Fruit fly (Drosophila melanogaster) whole organism, embryonic: Measurements from ENCODE around the gene CG31997.

Experiments used
- B-H2 ChIP-seq: fragments of 200-800 bp; sonication (Bioruptor generic); optimal IDR thresholded peaks from 2 replicates; lab custom pipeline; 2018; ENCODE audit warnings: missing biosample characterization, mild to moderate bottlenecking, missing genetic modification characterization
- CG10431 ChIP-seq: fragments of 200-800 bp; sonication (Bioruptor generic); optimal IDR thresholded peaks from 3 replicates; lab custom pipeline; 2018; ENCODE audit warnings: missing biosample characterization, mild to moderate bottlenecking, missing genetic modification characterization
- CG13296 ChIP-seq: fragments of 200-800 bp; sonication (Bioruptor generic); optimal IDR thresholded peaks from 3 replicates; lab custom pipeline; 2018; ENCODE audit warnings: missing biosample characterization, mild to moderate bottlenecking, missing genetic modification characterization
- CG13894 ChIP-seq: fragments of 200-800 bp; sonication (Bioruptor generic); optimal IDR thresholded peaks from 3 replicates; lab custom pipeline; 2018; ENCODE audit warnings: missing biosample characterization, mild to moderate bottlenecking, missing genetic modification characterization, moderate library complexity
- CG14050 ChIP-seq: fragments of 200-800 bp; sonication (Bioruptor generic); IDR thresholded peaks from 3 replicates; pipeline ENCODE4 v1.3.6; 2022; ENCODE audit warnings: missing biosample characterization, missing genetic modification characterization
- CG14860 ChIP-seq: fragments of 200-800 bp; sonication (Bioruptor generic); IDR thresholded peaks from 3 replicates; pipeline ENCODE4 v1.3.6; 2022; ENCODE audit warnings: missing biosample characterization, missing genetic modification characterization; ENCODE audit not compliant: partially characterized antibody
- CG1603 ChIP-seq: fragments of 200-800 bp; sonication (Bioruptor generic); optimal IDR thresholded peaks from 2 replicates; lab custom pipeline; 2019; ENCODE audit warnings: missing biosample characterization, mild to moderate bottlenecking, missing genetic modification characterization, moderate library complexity
- CG17568 ChIP-seq: fragments of 200-800 bp; sonication (Bioruptor generic); optimal IDR thresholded peaks from 2 replicates; lab custom pipeline; 2018; ENCODE audit warnings: missing biosample characterization, mild to moderate bottlenecking, missing genetic modification characterization, moderate library complexity
- CG17802 ChIP-seq: fragments of 200-800 bp; sonication (Bioruptor generic); optimal IDR thresholded peaks from 2 replicates; lab custom pipeline; 2018; ENCODE audit warnings: missing biosample characterization, mild to moderate bottlenecking, missing genetic modification characterization, moderate library complexity
- CG2199 ChIP-seq: fragments of 200-800 bp; sonication (Bioruptor generic); IDR thresholded peaks from 3 replicates; pipeline ENCODE4 v1.3.6; 2022; ENCODE audit warnings: missing biosample characterization, missing genetic modification characterization
- CG3407 ChIP-seq: fragments of 200-800 bp; sonication (Bioruptor generic); optimal IDR thresholded peaks from 2 replicates; lab custom pipeline; 2018; ENCODE audit warnings: missing biosample characterization, mild to moderate bottlenecking, missing genetic modification characterization
- CG34376 ChIP-seq: fragments of 200-800 bp; sonication (Bioruptor generic); optimal IDR thresholded peaks from 2 replicates; lab custom pipeline; 2018; ENCODE audit warnings: missing biosample characterization, mild to moderate bottlenecking, missing genetic modification characterization
- CG4328 ChIP-seq: fragments of 200-800 bp; sonication (Bioruptor generic); optimal IDR thresholded peaks from 3 replicates; lab custom pipeline; 2017; ENCODE audit warnings: missing biosample characterization, missing genetic modification reagents, missing genetic modification characterization
- CG4404 ChIP-seq: fragments of 200-800 bp; sonication (Bioruptor generic); IDR thresholded peaks from 2 replicates; pipeline ENCODE4 v1.3.6; 2022; ENCODE audit warnings: missing biosample characterization, missing genetic modification characterization
- CG7786 ChIP-seq: fragments of 200-800 bp; sonication (Bioruptor generic); optimal IDR thresholded peaks from 2 replicates; lab custom pipeline; 2016; ENCODE audit warnings: missing biosample characterization, missing genetic modification characterization
- CG7963 ChIP-seq: fragments of 200-800 bp; sonication (Bioruptor generic); IDR thresholded peaks from 3 replicates; pipeline ENCODE4 v1.3.6; 2022; ENCODE audit warnings: missing biosample characterization, missing genetic modification characterization; ENCODE audit not compliant: partially characterized antibody
- CG8290 ChIP-seq, 3 experiments: fragments of 200-800 bp; sonication (Bioruptor generic); optimal IDR thresholded peaks; 2 replicates each; lab custom pipeline; 2016 to 2019; ENCODE audit warnings: missing biosample characterization in 3 of 3, missing genetic modification characterization in 3 of 3, mild to moderate bottlenecking in 2 of 3, moderate library complexity in 1 of 3
- CG9215 ChIP-seq: fragments of 200-800 bp; sonication (Bioruptor generic); IDR thresholded peaks from 2 replicates; pipeline ENCODE4 v1.3.6; 2022; ENCODE audit warnings: missing biosample characterization, missing genetic modification characterization
- CG9817 ChIP-seq: fragments of 200-800 bp; sonication (Bioruptor generic); optimal IDR thresholded peaks from 2 replicates; lab custom pipeline; 2018; ENCODE audit warnings: missing biosample characterization, mild to moderate bottlenecking, missing genetic modification characterization, moderate library complexity
- Fer1 ChIP-seq: fragments of 200-800 bp; sonication (Bioruptor generic); optimal IDR thresholded peaks from 2 replicates; lab custom pipeline; 2017; ENCODE audit warnings: missing biosample characterization, mild to moderate bottlenecking, missing genetic modification characterization
- H2.0 ChIP-seq: fragments of 200-800 bp; sonication (Bioruptor generic); IDR thresholded peaks from 2 replicates; pipeline ENCODE4 v1.3.6; 2022; ENCODE audit warnings: missing biosample characterization, missing genetic modification characterization
- Pdp1 ChIP-seq, 2 experiments: fragments of 200-800 bp; sonication (Bioruptor generic); optimal IDR thresholded peaks; 3 replicates each; lab custom pipeline; 2016; ENCODE audit warnings: missing biosample characterization in 2 of 2, missing genetic modification characterization in 2 of 2, mild to moderate bottlenecking in 1 of 2, moderate library complexity in 1 of 2
- Side ChIP-seq: fragments of 200-800 bp; sonication (Bioruptor generic); optimal IDR thresholded peaks from 2 replicates; lab custom pipeline; 2016; ENCODE audit warnings: missing biosample characterization, missing genetic modification characterization
- Sox100B ChIP-seq: fragments of 200-800 bp; sonication (Bioruptor generic); optimal IDR thresholded peaks from 3 replicates; lab custom pipeline; 2018; ENCODE audit warnings: missing biosample characterization, mild to moderate bottlenecking, missing genetic modification characterization
- ato ChIP-seq: fragments of 200-800 bp; sonication (Bioruptor generic); IDR thresholded peaks from 2 replicates; pipeline ENCODE4 v1.3.6; 2022; ENCODE audit warnings: missing biosample characterization, missing genetic modification characterization; ENCODE audit not compliant: partially characterized antibody
- bcd ChIP-seq: fragments of 200-800 bp; sonication (Bioruptor generic); optimal IDR thresholded peaks from 2 replicates; lab custom pipeline; 2017; ENCODE audit warnings: missing biosample characterization, mild to moderate bottlenecking, missing genetic modification characterization
- eve ChIP-seq, 2 experiments: fragments of >200 bp; optimal IDR thresholded peaks; 2 replicates each; lab custom pipeline; 2017; ENCODE audit warnings: missing biosample characterization in 2 of 2, missing genetic modification characterization in 2 of 2
- gce ChIP-seq: fragments of 200-800 bp; sonication (Bioruptor generic); IDR thresholded peaks from 3 replicates; pipeline ENCODE4 v1.3.6; 2022; ENCODE audit warnings: missing biosample characterization, missing genetic modification characterization
- gsb ChIP-seq: fragments of 200-800 bp; sonication (Bioruptor generic); IDR thresholded peaks from 2 replicates; pipeline ENCODE4 v1.3.6; 2022; ENCODE audit warnings: missing biosample characterization, missing genetic modification characterization
- gt ChIP-seq: fragments of 200-800 bp; sonication (Bioruptor generic); IDR thresholded peaks from 2 replicates; pipeline ENCODE4 v1.3.6; 2022; ENCODE audit warnings: missing biosample characterization, missing genetic modification characterization
- odd ChIP-seq: fragments of 200-800 bp; sonication (Bioruptor generic); optimal IDR thresholded peaks from 2 replicates; lab custom pipeline; 2017; ENCODE audit warnings: missing biosample characterization, mild to moderate bottlenecking, missing genetic modification characterization
- otp ChIP-seq: fragments of 200-800 bp; sonication (Bioruptor generic); IDR thresholded peaks from 3 replicates; pipeline ENCODE4, ENCODE4 v1.3.6; 2022; ENCODE audit warnings: missing biosample characterization, missing genetic modification characterization
- pfk ChIP-seq: fragments of 200-800 bp; sonication (Bioruptor generic); optimal IDR thresholded peaks from 2 replicates; lab custom pipeline; 2018; ENCODE audit warnings: missing biosample characterization, mild to moderate bottlenecking, missing genetic modification characterization, moderate library complexity
- schlank ChIP-seq: fragments of 200-800 bp; sonication (Bioruptor generic); optimal IDR thresholded peaks from 2 replicates; lab custom pipeline; 2018; ENCODE audit warnings: missing biosample characterization, mild to moderate bottlenecking, missing genetic modification characterization
- sd ChIP-seq: fragments of 200-800 bp; sonication (Bioruptor generic); optimal IDR thresholded peaks from 3 replicates; lab custom pipeline; 2018; ENCODE audit warnings: missing biosample characterization, mild to moderate bottlenecking, missing genetic modification characterization, moderate library complexity
- sens ChIP-seq: fragments of 200-800 bp; sonication (Bioruptor generic); peaks from one replicate; lab custom pipeline; 2016; ENCODE audit warnings: missing biosample characterization, missing genetic modification characterization
- sim ChIP-seq: fragments of 200-800 bp; sonication (Bioruptor generic); IDR thresholded peaks from 2 replicates; pipeline ENCODE4 v1.3.6; 2022; ENCODE audit warnings: missing biosample characterization, missing genetic modification characterization
- sr ChIP-seq: fragments of 200-800 bp; sonication (Bioruptor generic); IDR thresholded peaks from 3 replicates; pipeline ENCODE4 v1.3.6; 2022; ENCODE audit warnings: missing biosample characterization, missing genetic modification characterization
- tin ChIP-seq: fragments of 200-800 bp; sonication (Bioruptor generic); optimal IDR thresholded peaks from 3 replicates; lab custom pipeline; 2016; ENCODE audit warnings: missing biosample characterization, missing genetic modification characterization
- wek ChIP-seq: fragments of 200-800 bp; sonication (Bioruptor generic); optimal IDR thresholded peaks from 3 replicates; lab custom pipeline; 2018; ENCODE audit warnings: missing biosample characterization, mild to moderate bottlenecking, missing genetic modification characterization, moderate library complexity

Gene CG31997

DNA sequence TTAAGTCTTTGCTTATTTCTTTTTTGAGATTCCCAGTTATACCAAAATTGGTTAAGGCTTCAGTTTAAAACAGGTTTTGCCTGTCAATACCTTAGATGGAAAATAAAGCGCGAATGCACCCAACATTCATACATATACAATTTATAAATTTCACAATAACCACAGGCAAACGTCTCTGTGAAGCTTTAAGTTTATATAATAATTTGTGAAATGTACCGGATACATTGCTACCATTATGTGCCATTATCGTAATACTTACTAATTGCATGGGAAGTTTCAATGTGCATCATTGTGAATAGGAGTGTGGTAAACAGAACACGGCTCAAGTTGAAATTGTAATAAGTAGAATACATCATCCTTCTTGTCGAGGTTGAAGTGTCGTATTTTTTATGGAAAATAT, 18.7 kb upstream of the CG31997 start:
- TF ChIP-seq sr (GFP tag; lab: Robert Waterston, UW) (no peak), CG17802 (peak; percentile 79), CG7786 (GFP tag; lab: Kevin White, UChicago) (no peak), bcd (GFP tag; lab: Kevin White, UChicago) (no peak), CG2199 (peak; percentile 79; the same call in 2 of the 3 replicates), ato (no peak), tin (GFP tag; lab: Kevin White, UChicago) (no peak), CG10431 (GFP tag; lab: Kevin White, UChicago) (no peak), sd (no peak), Fer1 (GFP tag; lab: Kevin White, UChicago) (no peak), sim (GFP tag; lab: Robert Waterston, UW) (no peak), schlank (tag; lab: Kevin White, UChicago) (no peak), CG4404 (GFP tag; lab: Robert Waterston, UW) (no peak), gt (no peak), otp (GFP tag; lab: Robert Waterston, UW) (no peak), CG9215 (GFP tag; lab: Robert Waterston, UW) (no peak), Pdp1 (GFP tag; optimal IDR thresholded peaks at IDR 0.05; lab: Kevin White, UChicago) (peak in 1 of 2 experiments; percentile 45), CG9817 (tag; lab: Kevin White, UChicago) (no peak), sens (peak; percentile 65)

dm6 chr4:167515-167914, 11.7 kb upstream of the CG31997 start:
- TF ChIP-seq CG4328 (GFP tag; lab: Kevin White, UChicago) (peak; percentile 26), Side (peak; percentile 17), eve (GFP tag; optimal IDR thresholded peaks at IDR 0.05; lab: Kevin White, UChicago) (peak in 1 of 2 experiments; percentile 70), CG13894 (tag; lab: Kevin White, UChicago) (peak; percentile 54), CG3407 (GFP tag; lab: Kevin White, UChicago) (peak; percentile 13), wek (GFP tag; lab: Kevin White, UChicago) (peak; percentile 49), B-H2 (GFP tag; lab: Kevin White, UChicago) (peak; percentile 3), CG34376 (GFP tag; lab: Kevin White, UChicago) (peak; percentile 28), gsb (no peak), CG8290 (GFP tag; optimal IDR thresholded peaks at IDR 0.05; lab: Kevin White, UChicago) (no peak), CG8290 (tag; optimal IDR thresholded peaks at IDR 0.05; lab: Kevin White, UChicago) (peak; percentile 23 to 41), CG14050 (GFP tag; lab: Robert Waterston, UW) (no peak), CG13296 (GFP tag; lab: Kevin White, UChicago) (peak; percentile 25), CG1603 (tag; lab: Kevin White, UChicago) (peak; percentile 27), pfk (GFP tag; lab: Kevin White, UChicago) (peak; percentile 25), CG17568 (GFP tag; lab: Kevin White, UChicago) (peak; percentile 14), schlank (tag; lab: Kevin White, UChicago) (peak; percentile 14), Sox100B (peak; percentile 26), odd (GFP tag; lab: Kevin White, UChicago) (peak; percentile 30), CG7963 (GFP tag; lab: Robert Waterston, UW) (no peak), gce (no peak)

dm6 chr4:165159-165558, 9.3 kb upstream of the CG31997 start:
- TF ChIP-seq H2.0 (GFP tag; lab: Robert Waterston, UW) (no peak), CG14860 (GFP tag; lab: Robert Waterston, UW) (peak; percentile 51)
